Worm (Caenorhabditis elegans) whole organism, L4/young adult: ENCODE data around the gene srh-209.

ENCODE experiments used
- W03F9.2 ChIP-seq: fragments of 150-350 bp; optimal IDR thresholded peaks from 2 replicates; lab custom pipeline; 2014; ENCODE audit warnings: missing biosample characterization, missing genetic modification characterization
- dao-5 ChIP-seq: sonication (generic microtip); optimal IDR thresholded peaks from 2 replicates; lab custom pipeline; 2016; ENCODE audit warnings: missing genotype, missing genetic modification characterization, moderate library complexity, missing compliant biosample characterization
- him-1 ChIP-seq: sonication (generic microtip); optimal IDR thresholded peaks from 2 replicates; lab custom pipeline; 2016; ENCODE audit warnings: missing genotype, missing genetic modification reagents, missing genetic modification characterization, missing compliant biosample characterization

- TF ChIP-seq him-1 (no peak), W03F9.2 (no peak), dao-5 (tag; lab: Kevin White, UChicago) (no peak)
These were observed 21.6 kb upstream of the srh-209 start, which contains the start of gene srw-83 for ce11 chrV:18426280-18426679.
